Fruit fly (Drosophila melanogaster): Measurements from ENCODE around the gene Alg11.

- TF ChIP-seq h (optimal IDR thresholded peaks at IDR 0.05) = no peak
- TF ChIP-seq psq (optimal IDR thresholded peaks at IDR 0.05) = no peak
- no peak for TF ChIP-seq Myc (optimal IDR thresholded peaks at IDR 0.05)
- no peak for TF ChIP-seq ttk (optimal IDR thresholded peaks at IDR 0.05)
- TF ChIP-seq Sin3A (optimal IDR thresholded peaks at IDR 0.05) = no peak
These were observed 41.3 kb downstream of the Alg11 start, which contains the start of gene Cpr78E for dm6 chr3L:21666880-21667279.

Data from Kc167 (cell line).